Fruit fly (Drosophila melanogaster) whole organism, pupa: ENCODE results near the gene CG33927.

Experiments used
- CG10348 ChIP-seq: fragments of 200-800 bp; sonication (Bioruptor generic); IDR thresholded peaks from 2 replicates; pipeline ENCODE4 v1.3.6; 2022; ENCODE audit warnings: missing biosample characterization, missing genetic modification characterization
- CG12605 ChIP-seq: fragments of 200-800 bp; sonication (Bioruptor generic); IDR thresholded peaks from 2 replicates; pipeline ENCODE4 v1.3.6; 2022; ENCODE audit warnings: missing biosample characterization, missing genetic modification characterization
- CG13204 ChIP-seq: fragments of 200-800 bp; sonication (Bioruptor generic); optimal IDR thresholded peaks from 2 replicates; lab custom pipeline; 2018; ENCODE audit warnings: missing biosample characterization, mild to moderate bottlenecking, missing genetic modification characterization, moderate library complexity
- CG14655 ChIP-seq: fragments of 200-800 bp; sonication (Bioruptor generic); optimal IDR thresholded peaks from 3 replicates; lab custom pipeline; 2017; ENCODE audit warnings: mild to moderate bottlenecking, missing biosample characterization, missing genetic modification reagents, missing genetic modification characterization
- CG15710 ChIP-seq: fragments of 200-800 bp; sonication (Bioruptor generic); optimal IDR thresholded peaks from 2 replicates; lab custom pipeline; 2018; ENCODE audit warnings: missing biosample characterization, mild to moderate bottlenecking, missing genetic modification characterization, moderate library complexity
- CG17806 ChIP-seq: fragments of 200-800 bp; sonication (Bioruptor generic); optimal IDR thresholded peaks from 2 replicates; lab custom pipeline; 2018; ENCODE audit warnings: missing biosample characterization, mild to moderate bottlenecking, missing genetic modification characterization, moderate library complexity
- CG32121 ChIP-seq: fragments of 200-800 bp; sonication (Bioruptor generic); IDR thresholded peaks from 2 replicates; pipeline ENCODE4 v1.3.6; 2022; ENCODE audit warnings: missing biosample characterization, missing genetic modification characterization
- CG34367 ChIP-seq: fragments of 200-800 bp; sonication (Bioruptor generic); optimal IDR thresholded peaks from 2 replicates; lab custom pipeline; 2018; ENCODE audit warnings: missing biosample characterization, mild to moderate bottlenecking, missing genetic modification characterization
- CG4496 ChIP-seq: fragments of 200-800 bp; sonication (Bioruptor generic); IDR thresholded peaks from 3 replicates; pipeline ENCODE4 v1.3.6; 2022; ENCODE audit warnings: missing biosample characterization, missing genetic modification characterization
- CG8159 ChIP-seq: fragments of 200-800 bp; sonication (Bioruptor generic); optimal IDR thresholded peaks from 3 replicates; lab custom pipeline; 2018; ENCODE audit warnings: missing biosample characterization, mild to moderate bottlenecking, missing genetic modification characterization, moderate library complexity
- CG8301 ChIP-seq: fragments of 200-800 bp; sonication (Bioruptor generic); optimal IDR thresholded peaks from 2 replicates; lab custom pipeline; 2018; ENCODE audit warnings: missing biosample characterization, mild to moderate bottlenecking, missing genetic modification characterization
- CG9948 ChIP-seq: fragments of 200-800 bp; sonication (Bioruptor generic); optimal IDR thresholded peaks from 2 replicates; lab custom pipeline; 2018; ENCODE audit warnings: missing biosample characterization, mild to moderate bottlenecking, missing genetic modification characterization, moderate library complexity
- D1 ChIP-seq: fragments of 200-800 bp; sonication (Bioruptor generic); optimal IDR thresholded peaks from 2 replicates; lab custom pipeline; 2018; ENCODE audit warnings: missing biosample characterization, mild to moderate bottlenecking, missing genetic modification characterization, moderate library complexity
- EcR ChIP-seq: fragments of 200-800 bp; sonication (Bioruptor generic); optimal IDR thresholded peaks from 3 replicates; lab custom pipeline; 2019; ENCODE audit warnings: missing biosample characterization, missing genetic modification characterization, mild to moderate bottlenecking, moderate library complexity, missing genetic modification reagents
- Ets98B ChIP-seq: fragments of 200-800 bp; sonication (Bioruptor generic); IDR thresholded peaks from 2 replicates; pipeline ENCODE4 v1.3.6; 2022; ENCODE audit warnings: missing biosample characterization, missing genetic modification characterization
- Pif1A ChIP-seq: fragments of 200-800 bp; sonication (Bioruptor generic); optimal IDR thresholded peaks from 3 replicates; lab custom pipeline; 2016; ENCODE audit warnings: missing biosample characterization, missing genetic modification characterization
- Pif1B ChIP-seq: fragments of 200-800 bp; sonication (Bioruptor generic); optimal IDR thresholded peaks from 3 replicates; lab custom pipeline; 2016; ENCODE audit warnings: missing biosample characterization, missing genetic modification characterization
- Snoo ChIP-seq: fragments of 200-800 bp; sonication (Bioruptor generic); optimal IDR thresholded peaks from 3 replicates; lab custom pipeline; 2017; ENCODE audit warnings: missing biosample characterization, mild to moderate bottlenecking, missing genetic modification characterization, inconsistent platforms
- fd96Ca ChIP-seq: fragments of 200-800 bp; sonication (Bioruptor generic); IDR thresholded peaks from 3 replicates; pipeline ENCODE4 v1.3.6; 2022; ENCODE audit warnings: missing biosample characterization, missing genetic modification characterization
- gl ChIP-seq: fragments of 200-800 bp; sonication (Bioruptor generic); optimal IDR thresholded peaks from 2 replicates; lab custom pipeline; 2018; ENCODE audit warnings: missing biosample characterization, mild to moderate bottlenecking, missing genetic modification characterization
- rn ChIP-seq: fragments of 200-800 bp; sonication (Bioruptor generic); IDR thresholded peaks from 2 replicates; pipeline ENCODE4 v1.3.6; 2022; ENCODE audit warnings: missing biosample characterization, missing genetic modification characterization

CG33927 gene

DNA sequence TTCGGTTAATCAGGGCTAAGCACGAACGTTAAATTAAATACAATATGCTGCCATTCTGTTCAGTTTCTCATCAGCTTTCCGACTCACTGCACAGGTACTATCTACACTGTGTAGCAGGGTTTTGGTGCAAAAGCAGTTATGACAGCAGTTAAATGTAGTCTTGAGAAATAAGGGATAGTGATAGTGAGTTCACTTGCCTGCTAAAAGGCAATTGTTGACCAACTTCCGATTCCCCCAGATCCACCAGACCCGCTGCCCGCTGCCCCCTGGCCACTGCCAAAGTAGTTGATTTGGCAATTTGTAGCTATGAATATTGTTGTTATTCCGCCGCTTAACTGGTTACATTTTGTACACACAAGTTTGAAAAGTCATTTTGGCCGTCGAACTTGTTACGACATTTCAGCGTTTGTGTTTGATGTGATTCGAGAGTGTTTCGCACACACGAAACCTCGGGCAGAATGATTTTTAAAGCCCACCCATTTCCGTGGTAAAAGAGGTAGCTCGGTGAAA, 34.0 kb upstream of the CG33927 start:
- TF ChIP-seq Ets98B (0 out of 2 replicates have a peak, but pooled peaks have one; percentile 20), Pif1B (GFP tag; lab: Kevin White, UChicago) (no peak), CG12605 (GFP tag; lab: Robert Waterston, UW) (0 out of 2 replicates have a peak, but pooled peaks have one; percentile 15), CG9948 (tag; lab: Kevin White, UChicago) (no peak), fd96Ca (GFP tag; lab: Robert Waterston, UW) (0 out of 3 replicates have a peak, but pooled peaks have one; percentile 42), CG4496 (GFP tag; lab: Robert Waterston, UW) (peak; percentile 59; the same call in 1 of the 3 replicates), CG32121 (GFP tag; lab: Robert Waterston, UW) (peak; percentile 65)
- TF ChIP-seq, all 21 proteins: peak for 5

DNA sequence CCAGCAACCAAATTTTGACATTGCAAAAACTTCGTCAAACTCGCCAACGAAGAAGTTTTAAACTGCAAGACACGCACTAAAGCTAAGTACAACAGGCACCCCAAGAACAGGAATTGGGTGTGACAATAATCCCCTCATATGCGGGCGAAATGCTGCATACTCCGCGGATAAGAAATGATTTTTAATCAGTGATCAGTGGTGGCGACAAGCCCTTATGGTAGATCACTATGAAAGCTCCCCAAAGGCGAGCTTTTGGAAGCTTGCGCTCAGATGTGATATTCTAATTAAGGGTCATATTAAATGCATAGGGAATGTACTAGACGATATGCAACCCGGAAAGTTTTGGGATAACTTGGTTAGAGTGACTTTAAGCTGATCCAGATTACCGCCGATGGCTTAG, 27.2 kb upstream of the CG33927 start:
- no peak for TF ChIP-seq CG8301 (tag; lab: Kevin White, UChicago)
- TF ChIP-seq CG10348, result no peak
- TF ChIP-seq rn (GFP tag; lab: Robert Waterston, UW), result no peak
- TF ChIP-seq Snoo (tag; lab: Kevin White, UChicago), result no peak
- TF ChIP-seq gl, result no peak
- TF ChIP-seq CG17806 (tag; lab: Kevin White, UChicago), result no peak
- TF ChIP-seq CG9948 (tag; lab: Kevin White, UChicago), result no peak

DNA sequence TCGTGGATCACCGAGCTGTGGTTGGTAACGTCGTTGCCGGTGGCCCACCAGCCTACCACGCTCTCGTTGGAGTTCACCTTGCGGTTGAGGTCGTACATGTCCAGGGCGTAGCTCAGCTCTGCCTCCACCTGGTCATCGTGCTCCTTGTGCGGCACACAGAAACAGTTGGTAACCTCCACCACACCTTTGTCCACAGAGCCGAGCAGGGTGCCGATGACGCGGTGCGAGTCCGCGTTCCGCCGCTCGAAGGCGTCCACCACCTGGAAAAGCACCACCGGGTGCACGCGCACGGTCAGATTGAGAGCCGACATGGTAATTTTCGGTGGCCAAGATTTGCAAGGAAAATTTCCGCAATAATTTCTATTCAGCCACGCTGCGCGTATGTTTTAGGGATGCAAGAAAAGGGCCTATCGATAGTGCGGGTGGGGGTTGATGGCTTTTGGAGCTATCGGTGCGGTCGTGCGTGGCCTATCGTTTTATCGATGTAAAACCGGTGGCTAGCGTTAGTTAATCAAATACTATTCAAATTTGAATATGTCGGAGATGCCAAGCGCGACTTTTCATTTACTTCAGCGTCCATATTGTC, 23.5 kb upstream of the CG33927 start, which contains the start of gene eIF3f1:
TSS of gene eIF3f1 (minus strand) at position 408 of the 586 bp plus-strand sequence.
- TF ChIP-seq Snoo (tag; lab: Kevin White, UChicago) (no peak), EcR (GFP tag; lab: Kevin White, UChicago) (peak; percentile 56), Ets98B (0 out of 2 replicates have a peak, but pooled peaks have one; percentile 22)

DNA sequence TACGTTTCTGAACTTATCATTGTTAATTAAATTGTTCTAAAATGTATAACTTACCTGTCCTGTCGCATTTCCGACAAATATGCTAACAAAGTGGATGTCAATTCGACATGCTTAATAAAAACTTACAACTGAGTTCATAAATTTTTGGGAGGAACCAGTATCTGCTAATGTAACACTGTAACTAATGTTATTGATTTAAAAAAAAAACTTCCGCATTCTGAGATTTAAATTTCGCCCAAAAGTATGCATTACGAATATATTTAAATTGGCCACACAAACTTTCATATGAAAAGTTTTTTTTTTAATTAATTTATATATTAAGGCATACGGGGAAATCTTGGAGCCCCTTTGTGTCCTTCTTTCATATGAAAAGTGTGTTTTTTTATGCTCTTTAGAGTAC, 21.7 kb upstream of the CG33927 start:
- TF ChIP-seq Ets98B (no peak), Pif1A (no peak), CG17806 (tag; lab: Kevin White, UChicago) (no peak), CG13204 (no peak), Pif1B (GFP tag; lab: Kevin White, UChicago) (no peak), fd96Ca (GFP tag; lab: Robert Waterston, UW) (no peak), EcR (GFP tag; lab: Kevin White, UChicago) (no peak), CG32121 (GFP tag; lab: Robert Waterston, UW) (no peak), CG15710 (tag; lab: Kevin White, UChicago) (no peak)

DNA sequence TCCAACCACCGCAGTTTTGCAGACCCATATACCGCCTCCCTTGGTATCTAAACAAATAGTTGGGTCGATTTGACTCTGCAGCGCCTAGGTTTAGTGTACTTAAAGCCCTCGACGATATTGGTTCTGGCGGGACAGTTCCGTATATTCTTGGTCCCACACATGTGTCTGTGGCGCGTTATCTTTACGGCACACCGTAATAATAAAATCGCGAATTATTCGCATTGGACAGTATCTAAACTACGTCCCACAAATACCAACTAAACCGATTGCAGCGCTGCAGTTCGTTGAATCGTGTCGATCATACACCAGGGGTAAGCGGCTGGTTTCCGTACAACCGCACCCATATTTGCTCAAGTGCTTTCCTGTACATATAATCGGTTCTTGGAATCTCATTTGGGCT, 15.6 kb upstream of the CG33927 start:
- TF ChIP-seq CG4496 (GFP tag; lab: Robert Waterston, UW) (0 out of 3 replicates have a peak, but pooled peaks have one; percentile 32), CG32121 (GFP tag; lab: Robert Waterston, UW) (no peak)
- TF ChIP-seq, all 21 proteins: peak for 1

DNA sequence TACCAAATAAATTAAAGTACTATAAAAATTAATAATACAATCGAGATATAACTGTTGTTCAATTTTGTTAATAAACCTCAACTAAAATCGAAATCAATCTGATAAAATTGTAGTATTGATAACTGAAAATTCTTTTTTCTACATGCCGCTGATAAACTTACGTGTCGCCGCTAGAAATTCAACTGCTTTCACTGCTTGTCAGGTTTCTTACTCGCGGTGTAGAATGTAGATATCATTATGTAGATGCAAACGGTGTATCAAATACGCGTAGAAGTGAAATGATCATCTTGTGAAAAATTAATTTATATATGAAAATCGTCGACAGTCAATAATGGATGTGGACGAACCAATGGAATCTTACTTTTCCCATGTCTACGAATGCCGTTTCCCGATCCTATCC, 14.8 kb upstream of the CG33927 start:
- no peak for TF ChIP-seq Pif1B (GFP tag; lab: Kevin White, UChicago)
- no peak for TF ChIP-seq CG15710 (tag; lab: Kevin White, UChicago)
- no peak for TF ChIP-seq EcR (GFP tag; lab: Kevin White, UChicago)
- no peak for TF ChIP-seq rn (GFP tag; lab: Robert Waterston, UW)
- no peak for TF ChIP-seq CG12605 (GFP tag; lab: Robert Waterston, UW)
- no peak for TF ChIP-seq CG8159
- no peak for TF ChIP-seq CG32121 (GFP tag; lab: Robert Waterston, UW)
- TF ChIP-seq fd96Ca (GFP tag; lab: Robert Waterston, UW), result no peak
- TF ChIP-seq CG34367 (tag; lab: Kevin White, UChicago), result no peak
- TF ChIP-seq CG10348, result no peak
- no peak for TF ChIP-seq CG14655
- TF ChIP-seq Snoo (tag; lab: Kevin White, UChicago), result no peak
- no peak for TF ChIP-seq CG13204

DNA sequence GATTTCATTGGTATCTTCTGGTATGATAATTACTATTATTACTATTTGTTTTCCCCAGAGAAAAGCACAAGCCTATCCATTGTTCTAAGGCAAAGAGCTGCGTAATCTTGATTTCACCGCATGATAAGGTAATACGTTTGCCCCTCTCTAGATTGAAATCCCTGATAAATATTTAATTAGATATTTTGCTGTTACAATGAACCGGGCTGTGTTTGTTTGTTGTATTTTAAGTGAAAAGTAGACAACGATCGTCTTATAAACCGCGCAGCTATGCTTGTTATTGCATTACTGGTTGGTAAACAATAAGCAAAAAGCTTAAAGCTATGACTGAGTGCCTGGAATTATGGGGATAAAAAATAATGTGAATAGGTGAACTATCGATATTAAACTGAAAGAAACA, 4.4 kb upstream of the CG33927 start:
- no peak for TF ChIP-seq Pif1B (GFP tag; lab: Kevin White, UChicago)
- TF ChIP-seq CG8159, result no peak
- TF ChIP-seq D1 (tag; lab: Kevin White, UChicago), result no peak
- no peak for TF ChIP-seq CG32121 (GFP tag; lab: Robert Waterston, UW)
- no peak for TF ChIP-seq EcR (GFP tag; lab: Kevin White, UChicago)
- TF ChIP-seq CG13204, result no peak
- TF ChIP-seq Ets98B, result no peak
- no peak for TF ChIP-seq CG14655
- TF ChIP-seq CG17806 (tag; lab: Kevin White, UChicago), result no peak
- no peak for TF ChIP-seq fd96Ca (GFP tag; lab: Robert Waterston, UW)
- no peak for TF ChIP-seq Pif1A
- TF ChIP-seq CG34367 (tag; lab: Kevin White, UChicago), result no peak
